Worm (Caenorhabditis elegans) whole organism, midembryonic: ENCODE results near the gene F59A6.4.

Experiments used
- cog-1 ChIP-seq: sonication (generic microtip); optimal IDR thresholded peaks from 2 replicates; lab custom pipeline; 2016; ENCODE audit warnings: missing genetic modification characterization, missing compliant biosample characterization
- flt-1 ChIP-seq: fragments of 200-800 bp; sonication (Bioruptor generic); IDR thresholded peaks from 2 replicates; pipeline ENCODE4 v1.3.6; 2022; ENCODE audit warnings: missing genetic modification characterization, missing compliant biosample characterization
- klf-2 ChIP-seq: fragments of 200-800 bp; sonication (Bioruptor generic); conservative IDR thresholded peaks from 2 replicates; pipeline ENCODE4 v1.3.6; 2022; ENCODE audit warnings: missing genetic modification reagents, missing genetic modification characterization, missing compliant biosample characterization
- ref-1 ChIP-seq: fragments of 200-800 bp; sonication (Bioruptor generic); conservative IDR thresholded peaks from 2 replicates; pipeline ENCODE4 v1.3.6; 2022; ENCODE audit warnings: missing genetic modification reagents, missing genetic modification characterization, missing compliant biosample characterization
- tab-1 ChIP-seq: fragments of 200-800 bp; sonication (Bioruptor generic); IDR thresholded peaks from 2 replicates; pipeline ENCODE4 v1.3.6; 2022; ENCODE audit warnings: missing genetic modification characterization, missing compliant biosample characterization
- ztf-23 ChIP-seq: fragments of 200-800 bp; sonication (Bioruptor generic); IDR thresholded peaks from 2 replicates; pipeline ENCODE4 v1.3.6; 2022; ENCODE audit warnings: missing genetic modification reagents, missing genetic modification characterization, missing compliant biosample characterization

DNA sequence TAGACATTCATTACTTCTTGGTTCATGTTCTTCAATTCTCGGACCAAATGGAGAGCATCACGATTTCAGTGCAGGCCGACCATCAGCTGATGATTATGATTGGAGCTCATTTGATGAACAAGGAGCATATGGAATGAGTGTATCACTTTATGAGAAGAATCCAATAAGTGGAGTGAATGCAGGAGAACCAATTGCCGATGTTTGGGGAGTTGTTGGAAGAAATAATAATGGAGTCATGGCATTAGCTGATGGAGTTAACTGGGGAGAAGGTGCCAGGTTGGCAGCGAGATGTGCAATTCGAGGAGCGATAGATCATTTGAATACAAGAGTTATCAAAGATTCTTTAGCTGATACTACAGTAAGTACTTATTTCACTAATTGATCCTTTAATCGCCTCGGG is 45.9 kb downstream of the F59A6.4 start:
- TF ChIP-seq ztf-23 (GFP tag; lab: Robert Waterston, UW) (no peak), flt-1 (GFP tag; lab: Robert Waterston, UW) (no peak), cog-1 (tag; lab: Kevin White, UChicago) (no peak), klf-2 (no peak), ref-1 (GFP tag; lab: Robert Waterston, UW) (no peak), tab-1 (GFP tag; lab: Robert Waterston, UW) (no peak)
